Worm (Caenorhabditis elegans) whole organism, L1 larva: Measurements from ENCODE around the gene sra-32.

ENCODE experiments used
- Y116A8C.19 ChIP-seq: sonication (generic microtip); optimal IDR thresholded peaks from 2 replicates; lab custom pipeline; 2016; ENCODE audit warnings: missing compliant biosample characterization, missing genetic modification characterization, borderline replicate concordance
- aly-2 ChIP-seq: fragments of 150-350 bp; optimal IDR thresholded peaks from 2 replicates; lab custom pipeline; 2014; ENCODE audit warnings: missing biosample characterization, missing genetic modification characterization
- ama-1 ChIP-seq: fragments of 150-350 bp; optimal IDR thresholded peaks from 2 replicates; lab custom pipeline; 2014
- blmp-1 ChIP-seq: fragments of 150-350 bp; optimal IDR thresholded peaks from 2 replicates; lab custom pipeline; 2014; ENCODE audit warnings: missing biosample characterization, missing genetic modification characterization
- ceh-63 ChIP-seq: fragments of 200-800 bp; sonication (Bioruptor generic); optimal IDR thresholded peaks from 2 replicates; lab custom pipeline; 2018; ENCODE audit warnings: mild to moderate bottlenecking, missing genetic modification characterization, missing compliant biosample characterization
- ceh-82 ChIP-seq, 3 experiments: fragments of 150-350 bp in 1 of 3; sonication (generic microtip) in 2 of 3; optimal IDR thresholded peaks; 2 replicates each; lab custom pipeline; 2014 to 2017; ENCODE audit warnings: missing biosample characterization in 3 of 3, missing genetic modification characterization in 3 of 3
- ceh-88 ChIP-seq: fragments of 200-800 bp; sonication (Bioruptor generic); IDR thresholded peaks from 2 replicates; pipeline ENCODE4 v1.3.6; 2022; ENCODE audit warnings: missing genetic modification characterization, missing compliant biosample characterization
- elt-2 ChIP-seq: sonication (generic microtip); optimal IDR thresholded peaks from 2 replicates; lab custom pipeline; 2016; ENCODE audit warnings: missing genetic modification characterization, mild to moderate bottlenecking, inconsistent platforms, missing compliant biosample characterization, missing genetic modification reagents
- elt-3 ChIP-seq, 6 experiments: fragments of 150-350 bp in 1 of 6; sonication (generic microtip); optimal IDR thresholded peaks; 2 replicates each; lab custom pipeline; 2017 to 2018; ENCODE audit warnings: missing biosample characterization in 6 of 6, missing genetic modification characterization in 6 of 6, inconsistent platforms in 1 of 6
- fkh-4 ChIP-seq: sonication (generic microtip); optimal IDR thresholded peaks from 2 replicates; lab custom pipeline; 2016; ENCODE audit warnings: missing compliant biosample characterization, missing genetic modification characterization, borderline replicate concordance
- fkh-8 ChIP-seq: sonication (generic microtip); optimal IDR thresholded peaks from 2 replicates; lab custom pipeline; 2016; ENCODE audit warnings: mild to moderate bottlenecking, missing genetic modification characterization, missing compliant biosample characterization
- lin-13 ChIP-seq: fragments of 150-350 bp; optimal IDR thresholded peaks from 2 replicates; lab custom pipeline; 2014; ENCODE audit warnings: missing biosample characterization, missing genetic modification reagents, missing genetic modification characterization
- lin-14 ChIP-seq: fragments of 200-800 bp; sonication (Bioruptor generic); optimal IDR thresholded peaks from 2 replicates; lab custom pipeline; 2018; ENCODE audit warnings: mild to moderate bottlenecking, missing genetic modification characterization, moderate library complexity, missing compliant biosample characterization
- lin-15B ChIP-seq: fragments of 150-350 bp; sonication (generic microtip); optimal IDR thresholded peaks from 3 replicates; lab custom pipeline; 2014; ENCODE audit warnings: missing biosample characterization, missing genetic modification characterization
- lin-35 ChIP-seq, 2 experiments: fragments of 150-350 bp; optimal IDR thresholded peaks; 2 replicates each; lab custom pipeline; 2014; ENCODE audit warnings: missing biosample characterization in 2 of 2, missing genetic modification characterization in 2 of 2, missing genetic modification reagents in 2 of 2
- lin-39 ChIP-seq: fragments of 150-350 bp; optimal IDR thresholded peaks from 2 replicates; lab custom pipeline; 2014; ENCODE audit warnings: missing biosample characterization, missing genetic modification reagents, missing genetic modification characterization
- lsy-2 ChIP-seq, 2 experiments: fragments of 150-350 bp; optimal IDR thresholded peaks; 2 replicates each; lab custom pipeline; 2014; ENCODE audit warnings: missing biosample characterization in 2 of 2, missing genetic modification characterization in 2 of 2
- mab-9 ChIP-seq: fragments of 200-800 bp; sonication (Bioruptor generic); IDR thresholded peaks from 2 replicates; pipeline ENCODE4 v1.3.6; 2022; ENCODE audit warnings: missing genetic modification reagents, missing genetic modification characterization, missing compliant biosample characterization
- nhr-12 ChIP-seq: sonication (generic microtip); optimal IDR thresholded peaks from 2 replicates; lab custom pipeline; 2017; ENCODE audit warnings: missing biosample characterization, missing genetic modification characterization
- nhr-20 ChIP-seq: sonication (generic microtip); optimal IDR thresholded peaks from 2 replicates; lab custom pipeline; 2016; ENCODE audit warnings: mild to moderate bottlenecking, missing genetic modification characterization, missing compliant biosample characterization
- nhr-237 ChIP-seq: fragments of 150-350 bp; optimal IDR thresholded peaks from 2 replicates; lab custom pipeline; 2014; ENCODE audit warnings: missing biosample characterization, missing genetic modification characterization
- nhr-28 ChIP-seq: fragments of 150-350 bp; optimal IDR thresholded peaks from 2 replicates; lab custom pipeline; 2014; ENCODE audit warnings: missing biosample characterization, missing genetic modification characterization
- nhr-71 ChIP-seq: sonication (generic microtip); optimal IDR thresholded peaks from 2 replicates; lab custom pipeline; 2016; ENCODE audit warnings: mild to moderate bottlenecking, missing genetic modification characterization, moderate library complexity, missing compliant biosample characterization
- nhr-77 ChIP-seq: fragments of 150-350 bp; optimal IDR thresholded peaks from 2 replicates; lab custom pipeline; 2014; ENCODE audit warnings: missing biosample characterization, missing genetic modification characterization
- nhr-85 ChIP-seq: sonication (generic microtip); peaks from one replicate; lab custom pipeline; 2016; ENCODE audit warnings: missing genetic modification characterization, inconsistent platforms, missing compliant biosample characterization
- nhr-90 ChIP-seq: sonication (generic microtip); optimal IDR thresholded peaks from 2 replicates; lab custom pipeline; 2016; ENCODE audit warnings: mild to moderate bottlenecking, missing genetic modification characterization, missing compliant biosample characterization; ENCODE audit not compliant: poor library complexity
- pax-3 ChIP-seq: fragments of 200-800 bp; sonication (Bioruptor generic); optimal IDR thresholded peaks from 2 replicates; lab custom pipeline; 2018; ENCODE audit warnings: mild to moderate bottlenecking, missing genetic modification characterization, moderate library complexity, missing compliant biosample characterization
- pqm-1 ChIP-seq: sonication (generic microtip); optimal IDR thresholded peaks from 3 replicates; lab custom pipeline; 2017; ENCODE audit warnings: missing biosample characterization, missing genetic modification characterization
- skn-1 ChIP-seq: fragments of 150-350 bp; optimal IDR thresholded peaks from 2 replicates; lab custom pipeline; 2014; ENCODE audit warnings: missing biosample characterization, missing genetic modification characterization
- snpc-4 ChIP-seq: fragments of 150-350 bp; optimal IDR thresholded peaks from 2 replicates; lab custom pipeline; 2014; ENCODE audit warnings: missing biosample characterization, missing genetic modification characterization
- sptf-1 ChIP-seq: fragments of 150-350 bp; optimal IDR thresholded peaks from 2 replicates; lab custom pipeline; 2014; ENCODE audit warnings: missing biosample characterization, missing genetic modification characterization
- swsn-7 ChIP-seq: sonication (generic microtip); optimal IDR thresholded peaks from 2 replicates; lab custom pipeline; 2016; ENCODE audit warnings: missing genetic modification characterization, missing compliant biosample characterization
- unc-130 ChIP-seq: fragments of 150-350 bp; optimal IDR thresholded peaks from 2 replicates; lab custom pipeline; 2017; ENCODE audit warnings: missing biosample characterization, missing genetic modification characterization, inconsistent platforms
- vab-15 ChIP-seq: sonication (generic microtip); optimal IDR thresholded peaks from 2 replicates; lab custom pipeline; 2017; ENCODE audit warnings: missing genotype, mild to moderate bottlenecking, missing genetic modification characterization, missing compliant biosample characterization
- ztf-11 ChIP-seq, 2 experiments: sonication (generic microtip); optimal IDR thresholded peaks; 2 replicates each; lab custom pipeline; 2016 to 2017; ENCODE audit warnings: missing genetic modification characterization in 2 of 2, missing biosample characterization in 1 of 2, missing compliant biosample characterization in 1 of 2
- ztf-4 ChIP-seq: fragments of 150-350 bp; optimal IDR thresholded peaks from 2 replicates; lab custom pipeline; 2014; ENCODE audit warnings: missing biosample characterization, missing genetic modification characterization

Gene sra-32

DNA sequence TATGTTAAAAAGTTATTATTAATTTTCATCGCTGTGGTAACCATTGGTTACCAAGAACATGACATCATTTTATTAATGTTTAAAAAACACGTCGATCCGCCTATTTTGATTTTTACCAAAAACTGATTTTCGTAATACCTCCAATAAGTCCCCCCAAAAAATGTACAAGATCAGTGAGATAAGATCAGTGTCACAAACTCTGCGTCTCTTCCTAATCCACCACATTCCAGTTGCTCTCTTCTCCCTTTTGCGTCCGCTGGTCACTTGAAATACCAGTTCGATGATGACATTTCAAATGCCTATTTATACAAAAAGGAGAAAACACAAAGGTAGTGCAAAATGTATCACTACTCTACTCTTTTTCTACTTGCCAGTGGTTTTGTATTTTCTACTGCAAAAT lies 28.3 kb upstream of the sra-32 start, which contains the start of gene M03A1.8 (continued):
- TF ChIP-seq fkh-4 (tag; lab: Kevin White, UChicago) (no peak), ama-1 (lab: Kevin White, UChicago) (no peak), pax-3 (no peak), nhr-20 (tag; lab: Kevin White, UChicago) (peak; percentile 19), skn-1 (tag; lab: Kevin White, UChicago) (no peak), ceh-63 (GFP tag; lab: Kevin White, UChicago) (no peak), nhr-77 (tag; lab: Kevin White, UChicago) (no peak), sptf-1 (tag; lab: Kevin White, UChicago) (no peak), aly-2 (tag; lab: Kevin White, UChicago) (no peak), lin-15B (tag; lab: Kevin White, UChicago) (no peak)
- TF ChIP-seq, all 84 proteins: peak for 6

DNA sequence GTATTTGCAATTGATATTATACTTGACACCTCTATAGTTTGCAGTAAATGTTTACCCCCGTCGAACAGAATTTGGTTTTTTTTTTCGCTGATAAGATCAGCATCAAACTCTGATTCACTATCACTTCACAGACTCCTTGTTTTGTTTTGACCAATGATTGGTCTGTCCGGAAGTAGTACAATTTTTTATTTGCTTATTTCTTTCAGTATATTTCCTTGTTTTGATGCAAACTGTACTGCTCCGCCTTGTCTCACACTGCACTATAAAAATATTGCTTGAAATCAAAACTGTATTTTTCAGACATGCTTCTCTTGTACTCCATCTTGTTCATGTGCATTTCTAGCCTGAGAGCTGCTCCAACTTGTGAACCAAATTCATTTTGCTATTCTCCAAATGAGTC lies 25.7 kb upstream of the sra-32 start, which contains the start of gene M03A1.3:
Gene M03A1.3, plus strand, starts transcription at position 301 of the 400 bp plus-strand sequence.
- TF ChIP-seq nhr-28 (no peak), nhr-237 (tag; lab: Kevin White, UChicago) (no peak), vab-15 (tag; lab: Kevin White, UChicago) (no peak), nhr-85 (tag; lab: Kevin White, UChicago) (no peak), lin-13 (no peak), lsy-2 (tag; optimal IDR thresholded peaks at IDR 0.05; lab: Kevin White, UChicago) (no peak), ztf-11 (tag; optimal IDR thresholded peaks at IDR 0.05; lab: Kevin White, UChicago) (no peak), Y116A8C.19 (tag; lab: Kevin White, UChicago) (no peak), snpc-4 (tag; lab: Kevin White, UChicago) (no peak), pqm-1 (tag; lab: Kevin White, UChicago) (no peak), ceh-88 (GFP tag; lab: Robert Waterston, UW) (no peak), elt-3 (tag; optimal IDR thresholded peaks at IDR 0.05; lab: Kevin White, UChicago) (no peak), nhr-71 (no peak), lin-35 (GFP tag; optimal IDR thresholded peaks at IDR 0.05; lab: Kevin White, UChicago) (no peak), lin-39 (no peak), swsn-7 (tag; lab: Kevin White, UChicago) (no peak), ztf-4 (tag; lab: Kevin White, UChicago) (no peak), unc-130 (no peak), nhr-12 (tag; lab: Kevin White, UChicago) (no peak)
- TF ChIP-seq, all 84 proteins: peak for 0

DNA sequence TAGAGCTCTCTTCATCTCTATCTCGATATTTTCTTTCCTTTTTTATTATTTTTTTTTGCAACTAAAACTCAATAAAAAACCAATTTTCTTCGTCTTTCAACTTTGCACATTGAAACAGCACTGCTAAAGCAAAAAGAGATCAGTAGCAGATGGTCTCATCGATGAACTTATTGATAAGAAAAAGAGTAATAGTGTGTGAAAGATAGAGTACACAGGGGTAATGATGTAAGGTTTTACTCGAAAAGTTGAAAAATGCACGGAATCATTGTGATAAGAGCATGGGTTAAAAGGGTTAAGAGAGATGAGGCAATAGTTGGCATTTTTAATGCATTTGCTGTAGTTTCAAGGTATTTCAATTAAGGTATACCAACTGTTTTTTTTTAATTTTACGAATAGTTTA lies 20.3 kb upstream of the sra-32 start:
- no peak for TF ChIP-seq lin-14 (GFP tag; lab: Kevin White, UChicago)
- peak; percentile 76 for TF ChIP-seq elt-2 (tag; lab: Kevin White, UChicago)
- no peak for TF ChIP-seq elt-3 (tag; optimal IDR thresholded peaks at IDR 0.05; lab: Kevin White, UChicago)
- peak; percentile 30 for TF ChIP-seq pqm-1 (tag; lab: Kevin White, UChicago)
- TF ChIP-seq nhr-90: peak; percentile 34
- TF ChIP-seq aly-2 (tag; lab: Kevin White, UChicago): no peak
- TF ChIP-seq, all 84 proteins: peak for 3

DNA sequence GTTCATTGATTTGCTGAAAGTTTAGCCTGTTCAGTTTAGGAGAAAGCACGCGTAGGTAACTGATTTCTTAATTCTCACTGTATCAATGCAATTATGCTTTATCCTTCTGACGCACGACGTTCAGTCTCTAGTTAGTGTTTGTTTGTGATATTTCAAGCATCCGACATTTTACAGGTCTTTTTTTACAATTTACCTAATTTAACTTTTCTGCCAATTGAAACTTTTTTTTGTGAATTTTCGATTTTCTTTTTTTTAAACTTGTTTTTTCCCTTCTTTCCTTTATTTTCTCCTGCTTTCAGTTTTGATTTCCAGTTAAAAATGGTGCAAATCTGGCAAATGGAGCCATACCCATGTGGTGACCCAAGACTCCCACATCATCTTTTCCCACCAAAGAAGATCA lies 19.0 kb upstream of the sra-32 start, which contains the start of gene K07E1.1:
Gene K07E1.1, plus strand, starts transcription at position 301 of the 400 bp plus-strand sequence.
- TF ChIP-seq mab-9 (no peak), ceh-82 (tag; optimal IDR thresholded peaks at IDR 0.05; lab: Kevin White, UChicago) (no peak), fkh-8 (tag; lab: Kevin White, UChicago) (no peak), nhr-85 (tag; lab: Kevin White, UChicago) (no peak), blmp-1 (tag; lab: Kevin White, UChicago) (no peak), elt-3 (tag; optimal IDR thresholded peaks at IDR 0.05; lab: Kevin White, UChicago) (no peak)
- TF ChIP-seq, all 84 proteins: peak for 0
